Worm (Caenorhabditis elegans): ENCODE measurements around the gene C08F8.6.

DNA sequence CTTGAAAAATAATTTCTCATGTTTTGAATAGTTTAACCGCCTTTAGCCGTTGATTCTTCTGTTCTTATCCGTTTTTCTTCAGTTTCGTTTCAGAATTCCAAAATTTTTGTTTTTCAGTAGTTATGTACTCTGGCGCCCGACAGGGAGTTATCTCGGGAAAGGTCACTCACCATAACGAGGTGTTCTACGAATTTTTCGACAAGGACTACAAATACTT is 21.6 kb downstream of the C08F8.6 start, which contains the start of gene F01G4.4:
- TF ChIP-seq nhr-12 (tag; optimal IDR thresholded peaks at IDR 0.05), result no peak
- TF ChIP-seq blmp-1 (tag; optimal IDR thresholded peaks at IDR 0.05), result no peak
